Worm (Caenorhabditis elegans): ENCODE measurements around the gene rig-6.
"Not testable (repeated sequence)": the region's sequence is repeated elsewhere in the genome, so short reads cannot be mapped to it uniquely, and the experiment has no call there.

DNA sequence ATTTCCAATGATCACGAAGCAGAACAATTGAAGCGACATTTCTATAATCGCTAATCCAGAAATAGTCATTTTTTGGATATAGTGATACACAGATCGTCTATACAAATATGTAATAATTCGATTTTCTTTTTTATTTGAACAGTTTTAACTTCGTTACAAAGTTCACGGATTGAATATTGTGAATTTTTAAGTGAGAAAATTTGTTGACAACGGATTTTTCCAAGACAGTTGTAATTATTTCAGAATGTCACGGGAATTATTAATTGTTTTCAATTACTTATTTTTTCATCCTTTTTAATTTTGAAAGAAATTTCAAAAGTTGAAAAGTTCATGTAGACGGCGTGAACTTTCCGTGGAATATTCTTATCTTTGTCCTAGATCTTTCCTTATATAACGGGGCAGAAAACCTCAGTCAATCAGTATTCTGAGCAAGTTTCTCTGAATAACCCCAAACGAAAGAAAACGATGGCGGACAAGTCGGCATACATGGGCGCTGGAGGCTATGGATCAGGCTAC lies 30.3 kb upstream of the rig-6 start, which contains the start of the genes T23B7.2 and nspd-4:
- TF ChIP-seq ama-1 (optimal IDR thresholded peaks at IDR 0.05); tbx-37 (GFP tag; conservative IDR thresholded peaks at IDR 0.05); hmbx-1 (tag; optimal IDR thresholded peaks at IDR 0.05); ceh-36 (tag; optimal IDR thresholded peaks at IDR 0.05); ceh-13 (GFP tag; optimal IDR thresholded peaks at IDR 0.05); ets-7 (tag; optimal IDR thresholded peaks at IDR 0.05); tbx-11 (GFP tag; IDR thresholded peaks at IDR 0.05); F13C5.2 (tag; optimal IDR thresholded peaks at IDR 0.05); pes-1 (GFP tag; IDR thresholded peaks at IDR 0.05); flt-1 (GFP tag; IDR thresholded peaks at IDR 0.05); hnd-1 (tag; optimal IDR thresholded peaks at IDR 0.05): not testable (repeated sequence)

Measured in whole organism, early embryonic.